Fruit fly (Drosophila melanogaster): ENCODE measurements around the gene Pkc98E.

Gene Pkc98E

DNA sequence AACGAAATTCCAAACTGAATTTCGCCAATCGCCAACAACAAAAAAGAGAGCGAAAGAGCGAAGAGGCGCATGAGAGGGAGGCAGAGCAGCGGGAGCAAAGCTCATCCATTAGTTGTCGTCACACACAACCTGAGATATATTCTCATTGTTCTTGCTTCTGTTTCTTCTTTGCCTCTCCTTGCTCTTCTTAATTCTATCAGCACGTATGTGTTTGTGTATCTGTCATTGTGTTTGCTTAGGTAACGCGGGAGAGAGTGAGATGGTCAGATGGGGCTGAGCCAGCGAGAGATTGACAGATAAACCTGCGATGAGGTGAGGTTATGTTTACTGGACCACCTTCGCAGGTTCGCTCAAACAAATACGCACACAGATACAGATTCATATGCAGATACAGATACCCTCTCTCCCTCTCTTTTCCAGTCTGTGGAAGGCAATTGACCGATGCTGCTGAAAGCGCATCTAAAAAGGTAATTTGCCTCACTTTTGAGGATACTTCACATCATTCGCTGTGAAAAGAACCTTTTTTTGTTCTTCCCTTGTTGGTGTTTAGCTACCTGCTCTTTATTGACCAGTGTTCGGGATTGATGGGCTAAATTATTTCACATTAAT lies 35.1 kb downstream of the Pkc98E start (continued):
- TF ChIP-seq CG2712 (tag; optimal IDR thresholded peaks at IDR 0.05) (no peak), CG15601 (tag; optimal IDR thresholded peaks at IDR 0.05) (peak; percentile 5), Dfd (GFP tag; optimal IDR thresholded peaks at IDR 0.05) (no peak), CG2120 (GFP tag; optimal IDR thresholded peaks at IDR 0.05) (no peak), pho (GFP tag; optimal IDR thresholded peaks at IDR 0.05) (no peak), CG17612 (GFP tag; IDR thresholded peaks at IDR 0.05) (no peak), CG4617 (GFP tag; optimal IDR thresholded peaks at IDR 0.05; ENCODE audit: borderline replicate concordance) (no peak), sna (GFP tag; IDR thresholded peaks at IDR 0.05; ENCODE audit: partially characterized antibody) (0 out of 2 replicates have a peak, but pooled peaks have one; percentile 27), CG7745 (tag; optimal IDR thresholded peaks at IDR 0.05) (no peak), CG1602 (GFP tag; optimal IDR thresholded peaks at IDR 0.05) (no peak), dmrt99B (tag; optimal IDR thresholded peaks at IDR 0.05) (no peak), rib (GFP tag; IDR thresholded peaks at IDR 0.05) (peak; percentile 14; the same call in 1 of the 2 replicates), az2 (GFP tag; optimal IDR thresholded peaks at IDR 0.05) (no peak), zfh1 (GFP tag; IDR thresholded peaks at IDR 0.05) (no peak), ken (GFP tag; IDR thresholded peaks at IDR 0.05) (no peak), CG7839 (tag; optimal IDR thresholded peaks at IDR 0.05) (no peak), CG9215 (GFP tag; IDR thresholded peaks at IDR 0.05) (no peak), Nf-YB (GFP tag; optimal IDR thresholded peaks at IDR 0.05) (peak; percentile 23), unpg (GFP tag; optimal IDR thresholded peaks at IDR 0.05) (no peak), CG6683 (GFP tag; optimal IDR thresholded peaks at IDR 0.05) (no peak), kni (GFP tag; optimal IDR thresholded peaks at IDR 0.05) (peak; percentile 97), ro (GFP tag; IDR thresholded peaks at IDR 0.05) (no peak), Blimp-1 (GFP tag; optimal IDR thresholded peaks at IDR 0.05) (peak; percentile 29), Oaz (GFP tag; IDR thresholded peaks at IDR 0.05) (no peak), inv (GFP tag; IDR thresholded peaks at IDR 0.05; ENCODE audit: partially characterized antibody) (no peak), tup (GFP tag; optimal IDR thresholded peaks at IDR 0.05) (no peak), CG4328 (GFP tag; optimal IDR thresholded peaks at IDR 0.05) (no peak), gfzf (GFP tag; optimal IDR thresholded peaks at IDR 0.05) (no peak), jumu (GFP tag; optimal IDR thresholded peaks at IDR 0.05) (no peak), CG11723 (GFP tag; optimal IDR thresholded peaks at IDR 0.05) (no peak), tio (GFP tag; optimal IDR thresholded peaks at IDR 0.05) (no peak), croc (GFP tag; conservative IDR thresholded peaks at IDR 0.05) (no peak), CG10959 (GFP tag; IDR thresholded peaks at IDR 0.05) (no peak), gcm (GFP tag; optimal IDR thresholded peaks at IDR 0.05) (peak; percentile 2), CG11398 (GFP tag; optimal IDR thresholded peaks at IDR 0.05) (no peak), Dll (GFP tag; IDR thresholded peaks at IDR 0.05; ENCODE audit: partially characterized antibody) (no peak), salm (tag; optimal IDR thresholded peaks at IDR 0.05) (no peak), PHDP (tag; optimal IDR thresholded peaks at IDR 0.05) (peak; percentile 14), MESR4 (GFP tag; optimal IDR thresholded peaks at IDR 0.05) (no peak), CG16779 (GFP tag; IDR thresholded peaks at IDR 0.05) (no peak), CG3407 (GFP tag; optimal IDR thresholded peaks at IDR 0.05) (no peak), BEAF-32 (GFP tag; optimal IDR thresholded peaks at IDR 0.05) (no peak), CG17385 (GFP tag; optimal IDR thresholded peaks at IDR 0.05) (no peak), pfk (GFP tag; optimal IDR thresholded peaks at IDR 0.05) (no peak), peb (GFP tag; IDR thresholded peaks at IDR 0.05) (no peak), CG18764 (GFP tag; optimal IDR thresholded peaks at IDR 0.05) (no peak), CG13624 (GFP tag; optimal IDR thresholded peaks at IDR 0.05) (no peak), Stat92E (GFP tag; optimal IDR thresholded peaks at IDR 0.05) (no peak), CG13287 (GFP tag; IDR thresholded peaks at IDR 0.05; ENCODE audit: partially characterized antibody) (no peak)
